Worm (Caenorhabditis elegans) whole organism, late embryonic: ENCODE results near the gene rfip-1.
A peak's percentile ranks its signal among the peaks of the same experiment; 100 is the strongest.

ENCODE experiments used
- C08G9.2 ChIP-seq: sonication (generic microtip); optimal IDR thresholded peaks from 2 replicates; lab custom pipeline; 2016; ENCODE audit warnings: mild to moderate bottlenecking, missing genetic modification characterization, moderate library complexity, missing compliant biosample characterization
- F13H6.1 ChIP-seq: sonication (generic microtip); optimal IDR thresholded peaks from 2 replicates; lab custom pipeline; 2016; ENCODE audit warnings: missing genetic modification characterization, missing compliant biosample characterization
- K09A11.1 ChIP-seq: sonication (generic microtip); optimal IDR thresholded peaks from 2 replicates; lab custom pipeline; 2017; ENCODE audit warnings: antibody characterized with exemption, mild to moderate bottlenecking, missing genetic modification characterization, missing compliant biosample characterization; ENCODE audit not compliant: insufficient read depth
- Y22D7AL.16 ChIP-seq: sonication (generic microtip); optimal IDR thresholded peaks from 2 replicates; lab custom pipeline; 2016; ENCODE audit warnings: missing genetic modification characterization, missing compliant biosample characterization
- ama-1 ChIP-seq: fragments of 150-350 bp; optimal IDR thresholded peaks from 2 replicates; lab custom pipeline; 2014
- ceh-14 ChIP-seq: sonication (generic microtip); optimal IDR thresholded peaks from 2 replicates; lab custom pipeline; 2016; ENCODE audit warnings: missing genotype, missing genetic modification characterization, missing compliant biosample characterization
- ceh-18 ChIP-seq: sonication (generic microtip); optimal IDR thresholded peaks from 2 replicates; lab custom pipeline; 2016; ENCODE audit warnings: missing genetic modification characterization, missing compliant biosample characterization
- ceh-19 ChIP-seq: fragments of 200-800 bp; sonication (Bioruptor generic); optimal IDR thresholded peaks from 2 replicates; lab custom pipeline; 2018; ENCODE audit warnings: mild to moderate bottlenecking, missing genetic modification characterization, missing compliant biosample characterization
- ceh-22 ChIP-seq: sonication (generic microtip); optimal IDR thresholded peaks from 2 replicates; lab custom pipeline; 2017; ENCODE audit warnings: missing biosample characterization, missing genetic modification characterization
- ceh-24 ChIP-seq: sonication (generic microtip); optimal IDR thresholded peaks from 2 replicates; lab custom pipeline; 2016; ENCODE audit warnings: mild to moderate bottlenecking, missing genetic modification characterization, missing compliant biosample characterization
- ceh-31 ChIP-seq: sonication (generic microtip); optimal IDR thresholded peaks from 2 replicates; lab custom pipeline; 2016; ENCODE audit warnings: missing genetic modification characterization, missing compliant biosample characterization
- ceh-34 ChIP-seq: sonication (generic microtip); optimal IDR thresholded peaks from 2 replicates; lab custom pipeline; 2016; ENCODE audit warnings: mild to moderate bottlenecking, missing genetic modification characterization, missing compliant biosample characterization
- ceh-45 ChIP-seq: fragments of 200-800 bp; sonication (Bioruptor generic); IDR thresholded peaks from 2 replicates; pipeline ENCODE4 v1.3.6; 2022; ENCODE audit warnings: missing genetic modification reagents, missing genetic modification characterization, missing compliant biosample characterization
- ceh-48 ChIP-seq: sonication (generic microtip); optimal IDR thresholded peaks from 2 replicates; lab custom pipeline; 2016; ENCODE audit warnings: missing genetic modification characterization, inconsistent platforms, missing compliant biosample characterization
- ceh-9 ChIP-seq: sonication (generic microtip); optimal IDR thresholded peaks from 2 replicates; lab custom pipeline; 2016; ENCODE audit warnings: mild to moderate bottlenecking, missing genetic modification characterization, inconsistent platforms, missing compliant biosample characterization
- che-1 ChIP-seq: sonication (generic microtip); optimal IDR thresholded peaks from 2 replicates; lab custom pipeline; 2016; ENCODE audit warnings: mild to moderate bottlenecking, missing genetic modification characterization, missing compliant biosample characterization
- dve-1 ChIP-seq: sonication (generic microtip); optimal IDR thresholded peaks from 2 replicates; lab custom pipeline; 2017; ENCODE audit warnings: antibody characterized with exemption, mild to moderate bottlenecking, missing genetic modification characterization, missing compliant biosample characterization
- elt-2 ChIP-seq: sonication (generic microtip); optimal IDR thresholded peaks from 2 replicates; lab custom pipeline; 2016; ENCODE audit warnings: missing genetic modification reagents, missing genetic modification characterization, missing compliant biosample characterization
- fkh-6 ChIP-seq: sonication (generic microtip); optimal IDR thresholded peaks from 2 replicates; lab custom pipeline; 2016; ENCODE audit warnings: missing genetic modification characterization, missing compliant biosample characterization
- gmeb-2 ChIP-seq: sonication (generic microtip); optimal IDR thresholded peaks from 2 replicates; lab custom pipeline; 2016; ENCODE audit warnings: missing genetic modification characterization, inconsistent platforms, missing compliant biosample characterization
- hlh-13 ChIP-seq: fragments of 200-800 bp; sonication (Bioruptor generic); optimal IDR thresholded peaks from 2 replicates; lab custom pipeline; 2018; ENCODE audit warnings: mild to moderate bottlenecking, missing genetic modification characterization, missing compliant biosample characterization
- hlh-30 ChIP-seq: sonication (generic microtip); optimal IDR thresholded peaks from 2 replicates; lab custom pipeline; 2017; ENCODE audit warnings: antibody characterized with exemption, missing genetic modification characterization, missing compliant biosample characterization; ENCODE audit not compliant: insufficient read depth
- lim-6 ChIP-seq: sonication (generic microtip); optimal IDR thresholded peaks from 2 replicates; lab custom pipeline; 2016; ENCODE audit warnings: missing genetic modification characterization, missing compliant biosample characterization
- madf-2 ChIP-seq: sonication (generic microtip); optimal IDR thresholded peaks from 2 replicates; lab custom pipeline; 2017; ENCODE audit warnings: missing genetic modification characterization, missing compliant biosample characterization
- mec-3 ChIP-seq: sonication (generic microtip); optimal IDR thresholded peaks from 2 replicates; lab custom pipeline; 2016; ENCODE audit warnings: borderline replicate concordance, missing genetic modification characterization, missing compliant biosample characterization
- nhr-11 ChIP-seq: fragments of 150-350 bp; optimal IDR thresholded peaks from 2 replicates; lab custom pipeline; 2014; ENCODE audit warnings: missing biosample characterization, missing genetic modification characterization
- pag-3 ChIP-seq: sonication (generic microtip); optimal IDR thresholded peaks from 2 replicates; lab custom pipeline; 2016; ENCODE audit warnings: missing compliant biosample characterization, missing genetic modification characterization, borderline replicate concordance
- pat-9 ChIP-seq: fragments of 200-800 bp; sonication (Bioruptor generic); optimal IDR thresholded peaks from 2 replicates; lab custom pipeline; 2018; ENCODE audit warnings: mild to moderate bottlenecking, missing genetic modification characterization, moderate library complexity, missing compliant biosample characterization
- pax-1 ChIP-seq: fragments of 150-350 bp; optimal IDR thresholded peaks from 2 replicates; lab custom pipeline; 2014; ENCODE audit warnings: missing biosample characterization, missing genetic modification characterization
- pha-4 ChIP-seq: fragments of 150-350 bp; optimal IDR thresholded peaks from 2 replicates; lab custom pipeline; 2018; ENCODE audit warnings: missing biosample characterization, missing genetic modification reagents, missing genetic modification characterization
- pqm-1 ChIP-seq: sonication (generic microtip); optimal IDR thresholded peaks from 2 replicates; lab custom pipeline; 2016; ENCODE audit warnings: missing genetic modification characterization, missing compliant biosample characterization
- pros-1 ChIP-seq: fragments of 150-350 bp; optimal IDR thresholded peaks from 2 replicates; lab custom pipeline; 2014; ENCODE audit warnings: missing biosample characterization, missing genetic modification reagents, missing genetic modification characterization
- ref-2 ChIP-seq: sonication (generic microtip); optimal IDR thresholded peaks from 2 replicates; lab custom pipeline; 2016; ENCODE audit warnings: missing genetic modification characterization, missing compliant biosample characterization
- rnt-1 ChIP-seq: sonication (generic microtip); optimal IDR thresholded peaks from 2 replicates; lab custom pipeline; 2016; ENCODE audit warnings: missing genetic modification characterization, missing compliant biosample characterization
- sdc-2 ChIP-seq: sonication (generic microtip); optimal IDR thresholded peaks from 2 replicates; lab custom pipeline; 2016; ENCODE audit warnings: missing genotype, missing genetic modification characterization, missing compliant biosample characterization
- sox-2 ChIP-seq: fragments of 200-800 bp; sonication (Bioruptor generic); IDR thresholded peaks from 2 replicates; pipeline ENCODE4 v1.3.6; 2022; ENCODE audit warnings: missing genetic modification reagents, missing genetic modification characterization, missing compliant biosample characterization
- syd-9 ChIP-seq: sonication (generic microtip); optimal IDR thresholded peaks from 2 replicates; lab custom pipeline; 2016; ENCODE audit warnings: mild to moderate bottlenecking, missing genetic modification characterization, moderate library complexity, missing compliant biosample characterization
- tbx-2 ChIP-seq: sonication (generic microtip); optimal IDR thresholded peaks from 2 replicates; lab custom pipeline; 2016; ENCODE audit warnings: missing genetic modification characterization, missing compliant biosample characterization
- unc-3 ChIP-seq, 2 experiments: fragments of 200-800 bp in 1 of 2; sonication (Bioruptor generic) in 1 of 2; sonication (generic microtip) in 1 of 2; conservative IDR thresholded peaks in 1 of 2; optimal IDR thresholded peaks in 1 of 2; 2 replicates each; pipeline versions ENCODE4 v1.3.6 to Lab custom; 2016 to 2022; ENCODE audit warnings: missing compliant biosample characterization in 2 of 2, missing genetic modification characterization in 2 of 2, missing genetic modification reagents in 1 of 2
- unc-42 ChIP-seq: sonication (generic microtip); optimal IDR thresholded peaks from 2 replicates; lab custom pipeline; 2016; ENCODE audit warnings: missing genotype, missing genetic modification characterization, missing compliant biosample characterization
- unc-55 ChIP-seq: sonication (generic microtip); optimal IDR thresholded peaks from 2 replicates; lab custom pipeline; 2017; ENCODE audit warnings: missing biosample characterization, missing genetic modification reagents, missing genetic modification characterization
- unc-86 ChIP-seq: sonication (generic microtip); optimal IDR thresholded peaks from 2 replicates; lab custom pipeline; 2016; ENCODE audit warnings: missing genetic modification characterization, missing compliant biosample characterization

The rfip-1 gene

DNA sequence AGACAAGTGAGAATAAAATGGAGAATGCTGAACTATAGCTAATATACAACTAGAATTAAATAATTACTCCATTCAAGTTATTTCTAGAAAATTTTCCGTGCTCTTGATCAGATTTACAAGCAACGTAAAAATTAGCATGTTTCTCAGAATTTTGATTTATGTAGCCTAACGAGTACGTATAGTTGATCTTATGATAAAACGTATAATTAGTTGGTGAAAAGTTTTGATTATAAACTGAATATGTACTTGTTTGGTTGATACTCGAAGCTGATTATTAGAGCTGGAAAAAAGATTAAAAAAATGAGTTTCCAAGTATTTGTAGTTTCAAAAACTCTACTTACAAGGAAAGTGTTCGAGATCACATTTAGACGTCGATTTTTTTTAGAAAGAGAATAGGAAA is 12.2 kb downstream of the rfip-1 start:
- no peak for TF ChIP-seq ceh-34 (tag; lab: Kevin White, UChicago)
- no peak for TF ChIP-seq ceh-45
- no peak for TF ChIP-seq syd-9 (tag; lab: Kevin White, UChicago)

DNA sequence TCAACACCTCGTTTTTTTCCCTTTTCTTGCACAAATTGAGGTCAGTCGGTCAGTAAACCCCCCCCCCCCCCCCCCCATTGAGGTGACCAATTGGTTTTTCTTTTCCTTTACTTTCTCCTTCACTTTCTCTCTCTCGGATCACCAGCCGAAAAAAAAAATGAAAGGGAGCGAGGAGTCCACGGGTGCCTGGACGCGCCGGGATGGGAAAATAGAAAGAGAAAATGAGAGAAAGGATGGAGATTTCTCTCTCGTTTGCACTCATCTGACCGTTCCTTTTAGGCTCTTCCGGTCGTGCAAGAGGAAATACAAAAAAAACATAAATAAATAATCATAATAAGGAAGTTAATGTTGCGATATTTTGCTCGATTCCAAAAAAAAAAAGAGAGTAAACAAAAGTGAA is 14.7 kb downstream of the rfip-1 start:
- TF ChIP-seq syd-9 (tag; lab: Kevin White, UChicago) (no peak), pax-1 (tag; lab: Kevin White, UChicago) (no peak), ceh-31 (tag; lab: Kevin White, UChicago) (no peak), sdc-2 (tag; lab: Kevin White, UChicago) (no peak), rnt-1 (tag; lab: Kevin White, UChicago) (no peak), fkh-6 (no peak), dve-1 (tag; lab: Kevin White, UChicago) (no peak)

DNA sequence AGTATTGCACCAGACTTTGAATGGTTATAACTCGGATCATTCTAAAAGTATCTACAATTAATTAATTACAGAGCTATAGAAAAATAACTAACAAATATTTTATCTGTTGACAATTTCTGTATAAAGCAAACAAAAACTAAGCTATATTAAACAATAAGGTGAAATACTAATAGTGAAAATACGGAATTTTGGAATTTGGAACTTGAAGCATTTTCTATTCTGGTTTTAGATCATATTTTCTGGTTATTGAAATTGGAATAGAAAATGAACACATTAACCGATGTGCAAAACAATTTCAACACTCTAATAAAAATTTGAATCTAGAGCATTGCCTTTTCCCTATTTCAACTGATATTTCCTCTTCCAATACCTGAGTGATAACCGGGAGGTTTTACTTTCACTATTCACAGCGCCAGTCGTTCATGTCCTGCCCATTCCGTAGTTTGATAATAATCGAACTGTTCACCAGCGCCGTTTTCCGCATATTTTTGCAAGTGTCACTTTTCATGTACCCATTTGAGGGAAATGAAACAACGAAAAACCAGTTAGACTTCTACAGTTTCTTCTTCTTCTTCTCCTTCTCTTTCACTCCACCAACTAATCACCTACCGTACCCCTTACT is 15.6 kb downstream of the rfip-1 start:
- TF ChIP-seq Y22D7AL.16 (tag; lab: Kevin White, UChicago): no peak
- TF ChIP-seq pat-9 (tag; lab: Kevin White, UChicago): no peak
- TF ChIP-seq hlh-30: no peak
- TF ChIP-seq mec-3 (tag; lab: Kevin White, UChicago): no peak
- no peak for TF ChIP-seq unc-55 (GFP tag; lab: Kevin White, UChicago)
- no peak for TF ChIP-seq unc-3 (GFP tag; conservative IDR thresholded peaks at IDR 0.05; lab: Robert Waterston, UW)
- TF ChIP-seq unc-3 (tag; optimal IDR thresholded peaks at IDR 0.05; lab: Kevin White, UChicago): no peak
- no peak for TF ChIP-seq pha-4 (tag; lab: Kevin White, UChicago)
- no peak for TF ChIP-seq ref-2 (tag; lab: Kevin White, UChicago)
- TF ChIP-seq pax-1 (tag; lab: Kevin White, UChicago): no peak
- TF ChIP-seq lim-6 (tag; lab: Kevin White, UChicago): no peak
- no peak for TF ChIP-seq fkh-6
- no peak for TF ChIP-seq ama-1 (lab: Kevin White, UChicago)
- no peak for TF ChIP-seq elt-2 (tag; lab: Kevin White, UChicago)
- no peak for TF ChIP-seq ceh-24
- no peak for TF ChIP-seq rnt-1 (tag; lab: Kevin White, UChicago)
- TF ChIP-seq C08G9.2 (tag; lab: Kevin White, UChicago): no peak

DNA sequence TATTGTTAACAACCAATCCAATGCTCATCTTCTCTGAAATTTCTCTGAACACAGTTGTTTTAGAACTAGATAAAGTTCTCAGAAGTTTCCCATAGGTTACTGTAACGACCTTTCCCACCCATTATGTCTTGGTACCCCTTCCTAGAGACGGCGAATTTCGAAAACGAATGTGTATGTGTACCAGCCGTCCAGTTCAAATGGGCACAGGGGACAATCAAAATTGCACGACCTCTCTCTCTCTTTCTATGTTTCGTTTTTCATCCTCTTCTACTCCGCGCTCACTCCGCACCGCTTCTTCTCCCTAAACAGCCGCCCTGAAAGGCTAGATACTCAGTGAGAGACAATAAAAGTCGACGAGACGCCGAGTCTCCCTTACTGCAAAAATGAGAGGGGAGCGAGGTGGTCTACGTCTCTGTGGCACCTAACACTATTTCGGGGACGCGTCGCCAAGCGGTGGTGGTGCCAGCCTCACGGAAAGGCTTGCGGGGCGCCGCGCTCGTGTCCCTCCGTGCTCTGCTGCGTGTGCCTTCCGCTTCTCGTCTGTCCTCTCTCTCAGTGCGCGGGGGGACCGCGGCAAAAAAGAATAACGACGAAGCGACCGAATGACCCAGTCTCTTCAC is 17.2 kb downstream of the rfip-1 start:
- TF ChIP-seq ceh-18 (tag; lab: Kevin White, UChicago) (no peak), nhr-11 (tag; lab: Kevin White, UChicago) (no peak), ceh-14 (tag; lab: Kevin White, UChicago) (no peak), syd-9 (tag; lab: Kevin White, UChicago) (peak; percentile 64), ceh-48 (tag; lab: Kevin White, UChicago) (no peak), C08G9.2 (tag; lab: Kevin White, UChicago) (peak; percentile 14), unc-42 (tag; lab: Kevin White, UChicago) (peak; percentile 24), pqm-1 (tag; lab: Kevin White, UChicago) (no peak), tbx-2 (tag; lab: Kevin White, UChicago) (peak; percentile 12), ceh-19 (peak; percentile 7), unc-3 (GFP tag; conservative IDR thresholded peaks at IDR 0.05; lab: Robert Waterston, UW) (no peak), unc-3 (tag; optimal IDR thresholded peaks at IDR 0.05; lab: Kevin White, UChicago) (no peak), F13H6.1 (peak; percentile 9), mec-3 (tag; lab: Kevin White, UChicago) (peak; percentile 23), che-1 (tag; lab: Kevin White, UChicago) (no peak)

DNA sequence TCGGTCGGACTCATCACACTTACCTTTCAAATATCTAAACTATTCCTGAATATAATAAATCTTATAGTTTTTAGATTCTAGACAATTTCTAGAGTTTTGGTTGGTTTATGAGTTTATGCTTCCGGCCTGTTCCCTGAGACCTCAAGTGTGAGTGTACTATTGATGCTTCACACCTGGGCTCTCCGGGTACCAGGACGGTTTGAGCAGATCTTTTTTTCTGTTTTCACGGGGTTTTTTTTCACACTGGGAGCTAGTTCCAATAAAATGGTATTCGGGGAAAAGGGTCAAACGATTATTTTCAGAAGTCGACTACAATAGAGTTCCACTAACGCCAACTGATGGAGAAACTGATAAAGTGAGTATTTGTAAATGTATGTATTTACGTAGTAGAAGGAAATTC is 17.8 kb downstream of the rfip-1 start:
- no peak for TF ChIP-seq madf-2 (tag; lab: Kevin White, UChicago)
- TF ChIP-seq ceh-14 (tag; lab: Kevin White, UChicago): no peak
- TF ChIP-seq pag-3 (tag; lab: Kevin White, UChicago): no peak
- no peak for TF ChIP-seq ceh-22 (tag; lab: Kevin White, UChicago)
- TF ChIP-seq pqm-1 (tag; lab: Kevin White, UChicago): no peak
- TF ChIP-seq unc-42 (tag; lab: Kevin White, UChicago): no peak
- TF ChIP-seq sox-2 (GFP tag; lab: Robert Waterston, UW): no peak
- no peak for TF ChIP-seq gmeb-2 (tag; lab: Kevin White, UChicago)
- TF ChIP-seq ceh-9 (tag; lab: Kevin White, UChicago): no peak
- TF ChIP-seq Y22D7AL.16 (tag; lab: Kevin White, UChicago): no peak
- TF ChIP-seq K09A11.1 (tag; lab: Kevin White, UChicago): no peak
- no peak for TF ChIP-seq che-1 (tag; lab: Kevin White, UChicago)
- TF ChIP-seq unc-86 (tag; lab: Kevin White, UChicago): no peak
- no peak for TF ChIP-seq pros-1
- TF ChIP-seq hlh-13: no peak
- TF ChIP-seq ceh-18 (tag; lab: Kevin White, UChicago): no peak
